Worm (Caenorhabditis elegans) whole organism, young adult: ENCODE results near the gene pat-12.

Source experiments
- F22D6.2 ChIP-seq: sonication (generic microtip); optimal IDR thresholded peaks from 2 replicates; lab custom pipeline; 2016; ENCODE audit warnings: mild to moderate bottlenecking, missing genetic modification characterization, missing compliant biosample characterization
- F33H1.4 ChIP-seq: fragments of 200-800 bp; sonication (Bioruptor generic); IDR thresholded peaks from 2 replicates; pipeline ENCODE4 v1.3.6; 2022; ENCODE audit warnings: missing genetic modification reagents, missing genetic modification characterization, missing compliant biosample characterization
- ZK185.1 ChIP-seq: sonication (generic microtip); optimal IDR thresholded peaks from 2 replicates; lab custom pipeline; 2016; ENCODE audit warnings: mild to moderate bottlenecking, missing genetic modification characterization, missing compliant biosample characterization; ENCODE audit not compliant: poor library complexity, severe bottlenecking
- ama-1 ChIP-seq, 3 experiments: fragments of 150-350 bp in 1 of 3; sonication (generic microtip) in 2 of 3; optimal IDR thresholded peaks; 2 replicates each; lab custom pipeline; 2014 to 2018; ENCODE audit warnings: missing biosample characterization in 2 of 3, missing genetic modification characterization in 2 of 3, missing genetic modification reagents in 2 of 3
- hsf-1 ChIP-seq: fragments of 200-800 bp; sonication (Bioruptor generic); IDR thresholded peaks from 2 replicates; pipeline ENCODE4 v1.3.6; 2022; ENCODE audit warnings: missing genetic modification reagents, missing genetic modification characterization, missing compliant biosample characterization
- zim-3 ChIP-seq: sonication (generic microtip); optimal IDR thresholded peaks from 2 replicates; lab custom pipeline; 2017; ENCODE audit warnings: mild to moderate bottlenecking, missing genetic modification characterization, moderate library complexity, missing compliant biosample characterization
- ztf-18 ChIP-seq: sonication (generic microtip); optimal IDR thresholded peaks from 2 replicates; lab custom pipeline; 2016; ENCODE audit warnings: missing genotype, mild to moderate bottlenecking, missing genetic modification characterization, missing compliant biosample characterization

DNA sequence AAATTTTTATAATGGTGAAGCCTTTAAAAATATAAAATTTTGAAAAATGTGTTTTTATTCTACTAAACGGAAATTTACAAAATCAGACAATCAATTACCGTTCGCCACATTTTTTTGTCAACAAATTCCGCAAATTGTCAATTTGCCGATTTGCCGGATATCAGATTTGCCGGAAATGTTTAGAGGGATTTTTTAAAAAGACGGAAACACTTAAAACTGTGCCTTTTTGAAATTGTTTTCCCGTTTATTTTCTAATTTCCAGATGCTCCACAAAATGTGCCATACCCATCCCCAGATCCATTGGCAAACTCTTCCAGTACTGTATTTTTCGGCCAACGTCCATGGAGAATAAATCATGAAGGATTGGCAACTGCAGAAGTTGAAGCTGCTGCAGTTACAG is 45.3 kb upstream of the pat-12 start:
- TF ChIP-seq ZK185.1 (tag; lab: Kevin White, UChicago) (no peak), hsf-1 (GFP tag; lab: Robert Waterston, UW) (no peak), F33H1.4 (GFP tag; lab: Robert Waterston, UW) (no peak), ama-1 (optimal IDR thresholded peaks at IDR 0.05; lab: Kevin White, UChicago) (no peak), ama-1 (GFP tag; optimal IDR thresholded peaks at IDR 0.05; lab: Kevin White, UChicago) (no peak), zim-3 (tag; lab: Kevin White, UChicago) (no peak), ztf-18 (tag; lab: Kevin White, UChicago) (no peak), F22D6.2 (tag; lab: Kevin White, UChicago) (no peak)
